Fruit fly (Drosophila melanogaster): ENCODE results near the gene Polr3D.

Gene Polr3D

DNA sequence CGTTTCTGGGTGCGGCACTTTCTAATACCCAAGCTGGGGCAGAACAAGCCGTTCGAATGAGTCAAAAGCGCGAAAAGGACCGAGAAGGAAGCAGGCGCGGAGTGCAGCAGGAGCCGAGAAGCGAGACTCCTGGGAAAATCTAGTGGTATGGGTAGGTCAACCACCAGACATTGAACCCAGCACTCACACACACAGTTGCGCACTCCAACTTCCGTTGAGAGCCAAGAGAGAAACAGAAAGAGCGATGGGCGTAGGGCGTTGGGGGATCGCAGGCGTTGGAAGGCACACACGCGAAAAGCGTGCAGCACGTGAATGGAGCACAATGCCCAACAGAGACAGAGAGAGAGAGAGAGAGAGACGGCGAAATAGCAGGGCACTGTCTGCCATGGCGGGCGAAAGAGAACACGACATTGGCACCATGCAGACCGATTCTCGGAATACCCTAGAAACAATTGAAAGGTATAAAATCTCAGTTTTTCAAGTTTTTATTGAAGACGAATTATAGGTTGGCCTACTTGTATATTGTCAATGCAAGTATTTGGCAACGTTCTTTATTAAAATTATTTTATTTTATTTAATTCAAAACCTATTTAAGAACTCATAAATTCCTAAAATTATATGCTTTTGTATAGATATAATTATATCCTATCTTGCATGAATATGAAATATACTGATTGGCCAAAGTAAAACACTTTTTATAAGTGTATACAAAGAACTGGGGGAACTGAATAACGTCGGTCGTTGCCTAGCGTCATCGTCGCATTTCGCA, 31.5 kb downstream of the Polr3D start:
- TF ChIP-seq Sp1 (GFP tag; optimal IDR thresholded peaks at IDR 0.05) (peak; percentile 81), Hnf4 (GFP tag; optimal IDR thresholded peaks at IDR 0.05) (peak; percentile 5), Abd-B (GFP tag; optimal IDR thresholded peaks at IDR 0.05) (no peak), jim (GFP tag; optimal IDR thresholded peaks at IDR 0.05) (no peak), Hr78 (GFP tag; optimal IDR thresholded peaks at IDR 0.05) (no peak), dl (GFP tag; optimal IDR thresholded peaks at IDR 0.05; ENCODE audit: insufficient read depth in 1 of 2, partially characterized antibody in 2 of 2) (peak in 1 of 2 experiments; percentile 19), foxo (GFP tag; optimal IDR thresholded peaks at IDR 0.05) (peak in 1 of 2 experiments; percentile 69), Hr83 (GFP tag; optimal IDR thresholded peaks at IDR 0.05; ENCODE audit: poor library complexity, severe bottlenecking) (peak; percentile 15), ey (GFP tag; optimal IDR thresholded peaks at IDR 0.05) (no peak), Dif (GFP tag; optimal IDR thresholded peaks at IDR 0.05; ENCODE audit: partially characterized antibody) (peak; percentile 56), dsf (GFP tag; optimal IDR thresholded peaks at IDR 0.05; ENCODE audit: borderline replicate concordance) (no peak), CrebA (GFP tag; optimal IDR thresholded peaks at IDR 0.05; ENCODE audit: borderline replicate concordance) (no peak), sage (GFP tag; optimal IDR thresholded peaks at IDR 0.05) (no peak), Myc (optimal IDR thresholded peaks at IDR 0.05) (no peak), tai (GFP tag; optimal IDR thresholded peaks at IDR 0.05) (no peak), pan (optimal IDR thresholded peaks at IDR 0.05) (no peak), Mio (GFP tag; optimal IDR thresholded peaks at IDR 0.05) (no peak), br (GFP tag; optimal IDR thresholded peaks at IDR 0.05) (no peak), dmrt93B (GFP tag; optimal IDR thresholded peaks at IDR 0.05) (peak; percentile 79), brk (GFP tag; optimal IDR thresholded peaks at IDR 0.05) (no peak), CG9705 (GFP tag; optimal IDR thresholded peaks at IDR 0.05) (peak; percentile 51), Rel (GFP tag; optimal IDR thresholded peaks at IDR 0.05) (no peak), Rel (tag; optimal IDR thresholded peaks at IDR 0.05) (peak; percentile 6), N (GFP tag; optimal IDR thresholded peaks at IDR 0.05) (no peak), lola (GFP tag; optimal IDR thresholded peaks at IDR 0.05) (no peak), fru (GFP tag; optimal IDR thresholded peaks at IDR 0.05) (peak; percentile 48), Vsx2 (GFP tag; optimal IDR thresholded peaks at IDR 0.05; ENCODE audit: partially characterized antibody) (no peak), psq (GFP tag; optimal IDR thresholded peaks at IDR 0.05) (peak; percentile 73), Jra (GFP tag; optimal IDR thresholded peaks at IDR 0.05) (no peak), HLH106 (tag; optimal IDR thresholded peaks at IDR 0.05) (peak; percentile 78), GATAd (GFP tag; optimal IDR thresholded peaks at IDR 0.05) (no peak), Dfd (GFP tag; optimal IDR thresholded peaks at IDR 0.05) (no peak), usp (GFP tag; optimal IDR thresholded peaks at IDR 0.05) (no peak), rgr (GFP tag; optimal IDR thresholded peaks at IDR 0.05) (peak; percentile 52), OdsH (GFP tag; optimal IDR thresholded peaks at IDR 0.05) (peak; percentile 45), CG32264 (GFP tag; optimal IDR thresholded peaks at IDR 0.05) (no peak), sv (GFP tag; optimal IDR thresholded peaks at IDR 0.05) (no peak), h (GFP tag; optimal IDR thresholded peaks at IDR 0.05) (peak; percentile 17), woc (GFP tag; optimal IDR thresholded peaks at IDR 0.05) (peak; percentile 41)

DNA sequence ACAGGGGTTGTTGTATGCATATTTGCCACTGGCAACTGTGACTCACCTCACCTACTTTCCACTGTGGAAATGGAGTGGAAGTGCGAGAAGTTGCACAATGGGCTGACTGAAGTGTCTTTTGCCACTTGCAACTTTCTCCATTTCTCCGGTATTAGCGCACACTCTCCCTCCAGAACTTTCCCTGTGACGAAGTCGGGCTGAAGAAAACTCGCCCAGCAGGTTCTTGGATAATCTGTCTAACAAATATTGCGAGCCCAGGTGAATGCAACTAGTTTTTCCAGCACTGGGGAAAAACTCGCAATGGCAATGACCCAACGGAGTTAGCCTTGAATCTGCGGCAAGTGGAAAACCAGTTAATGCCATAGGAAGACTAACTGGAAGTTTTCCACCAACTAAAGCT, 32.7 kb downstream of the Polr3D start:
- no peak for TF ChIP-seq Abd-B (GFP tag; optimal IDR thresholded peaks at IDR 0.05)

DNA sequence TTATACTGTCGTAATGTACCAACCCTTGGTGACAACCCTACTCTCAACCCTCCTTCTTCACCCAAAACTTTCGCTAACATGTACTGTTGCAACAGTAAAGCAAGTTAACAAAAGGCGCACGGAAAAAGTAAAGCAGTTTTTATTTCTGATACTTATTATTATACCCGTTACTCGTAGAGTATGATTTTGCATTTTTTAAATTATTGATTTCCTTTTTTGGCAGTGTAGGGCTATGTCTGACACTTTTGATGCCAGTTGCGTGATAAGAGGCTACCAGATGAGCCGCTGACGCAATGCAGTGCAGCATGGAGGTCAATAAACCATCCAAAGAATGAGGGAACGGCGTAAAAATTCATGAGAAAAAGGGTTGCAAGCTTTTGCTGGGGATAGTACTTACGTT, 33.5 kb downstream of the Polr3D start:
- TF ChIP-seq Hr78 (GFP tag; optimal IDR thresholded peaks at IDR 0.05) (no peak), OdsH (GFP tag; optimal IDR thresholded peaks at IDR 0.05) (no peak), Hnf4 (GFP tag; optimal IDR thresholded peaks at IDR 0.05) (no peak)

Measured in whole organism, wandering third instar larva.